Fruit fly (Drosophila melanogaster) whole organism, prepupa: ENCODE data around the gene Tm1.
A peak's percentile ranks its signal among the peaks of the same experiment; 100 is the strongest.

Experiments used
- CG10631 ChIP-seq: fragments of 200-800 bp; sonication (Bioruptor generic); optimal IDR thresholded peaks from 2 replicates; lab custom pipeline; 2016; ENCODE audit warnings: missing biosample characterization, missing genetic modification characterization
- CG11902 ChIP-seq: fragments of 200-800 bp; sonication (Bioruptor generic); optimal IDR thresholded peaks from 3 replicates; lab custom pipeline; 2016; ENCODE audit warnings: missing biosample characterization, missing genetic modification characterization
- CG15336 ChIP-seq: fragments of 200-800 bp; sonication (Bioruptor generic); IDR thresholded peaks from 2 replicates; pipeline ENCODE4 v1.3.6; 2022; ENCODE audit warnings: missing biosample characterization, missing genetic modification characterization
- CG16779 ChIP-seq: fragments of 200-800 bp; sonication (Bioruptor generic); optimal IDR thresholded peaks from 3 replicates; lab custom pipeline; 2017; ENCODE audit warnings: missing biosample characterization, mild to moderate bottlenecking, missing genetic modification characterization
- CG3032 ChIP-seq: fragments of 200-800 bp; optimal IDR thresholded peaks from 2 replicates; lab custom pipeline; 2019; ENCODE audit warnings: missing biosample characterization, mild to moderate bottlenecking, missing genetic modification characterization, moderate library complexity
- CG31627 ChIP-seq: fragments of 200-800 bp; sonication (Bioruptor generic); optimal IDR thresholded peaks from 3 replicates; lab custom pipeline; 2016; ENCODE audit warnings: missing biosample characterization, missing genetic modification characterization
- CG32006 ChIP-seq: fragments of 200-800 bp; sonication (Bioruptor generic); optimal IDR thresholded peaks from 3 replicates; lab custom pipeline; 2017; ENCODE audit warnings: missing biosample characterization, mild to moderate bottlenecking, missing genetic modification characterization
- CG4318 ChIP-seq: fragments of 200-800 bp; sonication (Bioruptor generic); optimal IDR thresholded peaks from 3 replicates; lab custom pipeline; 2017; ENCODE audit warnings: missing biosample characterization, mild to moderate bottlenecking, missing genetic modification characterization
- CG6163 ChIP-seq: fragments of 200-800 bp; sonication (Bioruptor generic); IDR thresholded peaks from 3 replicates; pipeline ENCODE4 v1.3.6; 2022; ENCODE audit warnings: missing biosample characterization, missing genetic modification characterization
- CG6276 ChIP-seq: fragments of 200-800 bp; sonication (Bioruptor generic); optimal IDR thresholded peaks from 2 replicates; lab custom pipeline; 2017; ENCODE audit warnings: missing biosample characterization, mild to moderate bottlenecking, missing genetic modification characterization
- CG6792 ChIP-seq: fragments of 200-800 bp; sonication (Bioruptor generic); optimal IDR thresholded peaks from 3 replicates; lab custom pipeline; 2016; ENCODE audit warnings: missing biosample characterization, missing genetic modification characterization
- CG6808 ChIP-seq: fragments of 200-800 bp; sonication (Bioruptor generic); optimal IDR thresholded peaks from 3 replicates; lab custom pipeline; 2017; ENCODE audit warnings: missing biosample characterization, missing genetic modification characterization, mild to moderate bottlenecking, moderate library complexity, missing genetic modification reagents
- CG6854 ChIP-seq: fragments of 200-800 bp; sonication (Bioruptor generic); optimal IDR thresholded peaks from 2 replicates; lab custom pipeline; 2017; ENCODE audit warnings: missing biosample characterization, mild to moderate bottlenecking, missing genetic modification characterization
- CG7368 ChIP-seq: fragments of 200-800 bp; sonication (Bioruptor generic); optimal IDR thresholded peaks from 3 replicates; lab custom pipeline; 2016; ENCODE audit warnings: missing biosample characterization, missing genetic modification characterization
- CG8319 ChIP-seq: fragments of 200-800 bp; sonication (Bioruptor generic); optimal IDR thresholded peaks from 3 replicates; lab custom pipeline; 2016; ENCODE audit warnings: missing biosample characterization, missing genetic modification characterization
- CG8632 ChIP-seq: fragments of 200-800 bp; sonication (Bioruptor generic); optimal IDR thresholded peaks from 3 replicates; lab custom pipeline; 2016; ENCODE audit warnings: missing biosample characterization, missing genetic modification characterization
- Eip75B ChIP-seq: fragments of 200-800 bp; sonication (Bioruptor generic); optimal IDR thresholded peaks from 3 replicates; lab custom pipeline; 2016; ENCODE audit warnings: missing biosample characterization, missing genetic modification characterization
- Eip78C ChIP-seq: fragments of 200-800 bp; sonication (Bioruptor generic); peaks from one replicate; lab custom pipeline; 2016; ENCODE audit warnings: missing biosample characterization, missing genetic modification characterization
- Eip93F ChIP-seq: fragments of 200-800 bp; sonication (Bioruptor generic); optimal IDR thresholded peaks from 2 replicates; lab custom pipeline; 2016; ENCODE audit warnings: missing biosample characterization, mild to moderate bottlenecking, missing genetic modification characterization
- Ets21C ChIP-seq: fragments of 200-800 bp; sonication (Bioruptor generic); optimal IDR thresholded peaks from 3 replicates; lab custom pipeline; 2016; ENCODE audit warnings: missing biosample characterization, missing genetic modification characterization
- Ets96B ChIP-seq: fragments of 200-800 bp; optimal IDR thresholded peaks from 2 replicates; lab custom pipeline; 2019; ENCODE audit warnings: missing biosample characterization, mild to moderate bottlenecking, missing genetic modification characterization, moderate library complexity
- Gug ChIP-seq: fragments of 200-800 bp; sonication (Bioruptor generic); IDR thresholded peaks from 2 replicates; pipeline ENCODE4 v1.3.6; 2022; ENCODE audit warnings: missing biosample characterization, missing genetic modification characterization
- Hr38 ChIP-seq: sonication (Bioruptor generic); optimal IDR thresholded peaks from 2 replicates; lab custom pipeline; 2016; ENCODE audit warnings: missing biosample characterization, missing genetic modification characterization
- Hr39 ChIP-seq: fragments of 200-800 bp; sonication (Bioruptor generic); optimal IDR thresholded peaks from 2 replicates; lab custom pipeline; 2016; ENCODE audit warnings: missing biosample characterization, missing genetic modification characterization
- Hr4 ChIP-seq: fragments of 200-800 bp; sonication (Bioruptor generic); optimal IDR thresholded peaks from 3 replicates; lab custom pipeline; 2016; ENCODE audit warnings: missing biosample characterization, missing genetic modification characterization
- Met ChIP-seq: fragments of 200-800 bp; sonication (Bioruptor generic); optimal IDR thresholded peaks from 3 replicates; lab custom pipeline; 2016; ENCODE audit warnings: missing biosample characterization, missing genetic modification characterization
- OdsH ChIP-seq: fragments of 200-800 bp; sonication (Bioruptor generic); optimal IDR thresholded peaks from 3 replicates; lab custom pipeline; 2016; ENCODE audit warnings: missing biosample characterization, missing genetic modification characterization
- Sox102F ChIP-seq: fragments of 200-800 bp; sonication (Bioruptor generic); optimal IDR thresholded peaks from 2 replicates; lab custom pipeline; 2016; ENCODE audit warnings: missing biosample characterization, mild to moderate bottlenecking, missing genetic modification characterization
- Sox14 ChIP-seq: fragments of 200-800 bp; sonication (Bioruptor generic); optimal IDR thresholded peaks from 3 replicates; lab custom pipeline; 2016; ENCODE audit warnings: missing biosample characterization, missing genetic modification characterization
- Sox15 ChIP-seq: fragments of 200-800 bp; sonication (Bioruptor generic); optimal IDR thresholded peaks from 3 replicates; lab custom pipeline; 2016; ENCODE audit warnings: missing biosample characterization, missing genetic modification characterization
- cyc ChIP-seq: fragments of 200-800 bp; sonication (Bioruptor generic); optimal IDR thresholded peaks from 3 replicates; lab custom pipeline; 2016; ENCODE audit warnings: missing biosample characterization, missing genetic modification characterization
- dsx ChIP-seq: fragments of 200-800 bp; optimal IDR thresholded peaks from 3 replicates; lab custom pipeline; 2019; ENCODE audit warnings: missing biosample characterization, mild to moderate bottlenecking, missing genetic modification characterization, moderate library complexity; ENCODE audit not compliant: poor library complexity, severe bottlenecking
- eg ChIP-seq: fragments of 200-800 bp; sonication (Bioruptor generic); IDR thresholded peaks from 3 replicates; pipeline ENCODE4 v1.3.6; 2022; ENCODE audit warnings: missing biosample characterization, missing genetic modification characterization
- fd59A ChIP-seq: fragments of 200-800 bp; sonication (Bioruptor generic); optimal IDR thresholded peaks from 2 replicates; lab custom pipeline; 2017; ENCODE audit warnings: missing biosample characterization, mild to moderate bottlenecking, missing genetic modification characterization, missing genetic modification reagents
- fd85E ChIP-seq: fragments of 200-800 bp; sonication (Bioruptor generic); optimal IDR thresholded peaks from 3 replicates; lab custom pipeline; 2016; ENCODE audit warnings: missing biosample characterization, missing genetic modification characterization
- lz ChIP-seq: fragments of 200-800 bp; sonication (Bioruptor generic); optimal IDR thresholded peaks from 3 replicates; lab custom pipeline; 2016; ENCODE audit warnings: missing biosample characterization, missing genetic modification characterization
- net ChIP-seq: fragments of 200-800 bp; sonication (Bioruptor generic); optimal IDR thresholded peaks from 3 replicates; lab custom pipeline; 2016; ENCODE audit warnings: missing biosample characterization, missing genetic modification characterization
- spab ChIP-seq: fragments of 200-800 bp; sonication (Bioruptor generic); optimal IDR thresholded peaks from 2 replicates; lab custom pipeline; 2017; ENCODE audit warnings: missing biosample characterization, mild to moderate bottlenecking, missing genetic modification characterization, missing genetic modification reagents
- ss ChIP-seq, 2 experiments: fragments of 200-800 bp; sonication (Bioruptor generic); optimal IDR thresholded peaks; 2 replicates in 1 of 2; 3 replicates in 1 of 2; lab custom pipeline; 2017 to 2018; ENCODE audit warnings: mild to moderate bottlenecking in 2 of 2, missing biosample characterization in 2 of 2, missing genetic modification characterization in 2 of 2, moderate library complexity in 1 of 2
- svp ChIP-seq: fragments of 200-800 bp; sonication (Bioruptor generic); peaks from one replicate; lab custom pipeline; 2016; ENCODE audit warnings: missing biosample characterization, missing genetic modification characterization
- vri ChIP-seq: fragments of 200-800 bp; sonication (Bioruptor generic); optimal IDR thresholded peaks from 3 replicates; lab custom pipeline; 2016; ENCODE audit warnings: missing biosample characterization, mild to moderate bottlenecking, missing genetic modification characterization

Gene Tm1

dm6 chr3R:15291551-15292223 is 13.7 kb downstream of the Tm1 start (continued):
- TF ChIP-seq CG6276 (GFP tag; lab: Kevin White, UChicago) (peak; percentile 29), net (peak; percentile 3), Eip75B (GFP tag; lab: Kevin White, UChicago) (no peak), vri (GFP tag; lab: Kevin White, UChicago) (peak; percentile 58), OdsH (GFP tag; lab: Kevin White, UChicago) (no peak), Ets21C (GFP tag; lab: Kevin White, UChicago) (no peak), CG6854 (GFP tag; lab: Kevin White, UChicago) (no peak), dsx (GFP tag; lab: Kevin White, UChicago) (no peak), ss (GFP tag; optimal IDR thresholded peaks at IDR 0.05; lab: Kevin White, UChicago) (peak in 1 of 2 experiments; percentile 46), Ets96B (no peak), CG6163 (GFP tag; lab: Robert Waterston, UW) (no peak), CG4318 (GFP tag; lab: Kevin White, UChicago) (no peak), Eip78C (GFP tag; lab: Kevin White, UChicago) (peak; percentile 55), CG3032 (peak; percentile 53), CG31627 (GFP tag; lab: Kevin White, UChicago) (no peak), fd59A (GFP tag; lab: Kevin White, UChicago) (peak; percentile 24)
- TF ChIP-seq, all 60 proteins: peak for 13

- peak; percentile 4 for TF ChIP-seq Eip78C (GFP tag; lab: Kevin White, UChicago)
- TF ChIP-seq OdsH (GFP tag; lab: Kevin White, UChicago) = no peak
- no peak for TF ChIP-seq CG10631 (GFP tag; lab: Kevin White, UChicago)
- peak; percentile 1 for TF ChIP-seq Hr39 (GFP tag; lab: Kevin White, UChicago)
- TF ChIP-seq vri (GFP tag; lab: Kevin White, UChicago) = peak; percentile 93
- TF ChIP-seq, all 60 proteins: peak for 3
Observed at dm6 chr3R:15292241-15293004, 14.4 kb downstream of the Tm1 start.

dm6 chr3R:15293005-15293877 is 15.2 kb downstream of the Tm1 start:
- TF ChIP-seq Gug (GFP tag; lab: Robert Waterston, UW) (no peak), CG11902 (GFP tag; lab: Kevin White, UChicago) (peak; percentile 23), dsx (GFP tag; lab: Kevin White, UChicago) (no peak), spab (GFP tag; lab: Kevin White, UChicago) (no peak), CG8319 (GFP tag; lab: Kevin White, UChicago) (no peak), CG4318 (GFP tag; lab: Kevin White, UChicago) (no peak), CG32006 (GFP tag; lab: Kevin White, UChicago) (no peak), Hr4 (GFP tag; lab: Kevin White, UChicago) (no peak), CG6808 (GFP tag; lab: Kevin White, UChicago) (peak; percentile 44), net (no peak), eg (no peak), CG3032 (no peak), Sox14 (GFP tag; lab: Kevin White, UChicago) (no peak), fd85E (GFP tag; lab: Kevin White, UChicago) (peak; percentile 8), Sox15 (no peak), Hr38 (GFP tag; lab: Kevin White, UChicago) (no peak), Met (peak; percentile 68), CG8632 (GFP tag; lab: Kevin White, UChicago) (peak; percentile 6), ss (GFP tag; optimal IDR thresholded peaks at IDR 0.05; lab: Kevin White, UChicago) (peak in 1 of 2 experiments; percentile 47), CG6163 (GFP tag; lab: Robert Waterston, UW) (peak; percentile 22; the same call in 1 of the 3 replicates), CG6276 (GFP tag; lab: Kevin White, UChicago) (no peak), CG15336 (GFP tag; lab: Robert Waterston, UW) (no peak), Sox102F (GFP tag; lab: Kevin White, UChicago) (peak; percentile 52), Eip93F (GFP tag; lab: Kevin White, UChicago) (peak; percentile 18), CG6854 (GFP tag; lab: Kevin White, UChicago) (no peak), lz (GFP tag; lab: Kevin White, UChicago) (peak; percentile 60), Ets96B (no peak), svp (GFP tag; lab: Kevin White, UChicago) (no peak), CG16779 (tag; lab: Kevin White, UChicago) (no peak), Eip78C (GFP tag; lab: Kevin White, UChicago) (peak; percentile 79), CG7368 (no peak), cyc (GFP tag; lab: Kevin White, UChicago) (peak; percentile 51), CG6792 (GFP tag; lab: Kevin White, UChicago) (peak; percentile 33)
